Worm (Caenorhabditis elegans) whole organism, L3 larva: Measurements from ENCODE around the gene Y55F3BR.11.
A peak's percentile ranks its signal among the peaks of the same experiment; 100 is the strongest.

Experiments used
- R02D3.7 ChIP-seq: fragments of 150-350 bp; optimal IDR thresholded peaks from 2 replicates; lab custom pipeline; 2014; ENCODE audit warnings: missing biosample characterization, missing genetic modification characterization
- ZK546.5 ChIP-seq: sonication (generic microtip); optimal IDR thresholded peaks from 2 replicates; lab custom pipeline; 2017; ENCODE audit warnings: missing biosample characterization, missing genetic modification characterization
- aly-2 ChIP-seq: fragments of 150-350 bp; optimal IDR thresholded peaks from 2 replicates; lab custom pipeline; 2014; ENCODE audit warnings: missing biosample characterization, missing genetic modification characterization
- ama-1 ChIP-seq: fragments of 150-350 bp; optimal IDR thresholded peaks from 2 replicates; lab custom pipeline; 2018
- ceh-16 ChIP-seq: sonication (generic microtip); optimal IDR thresholded peaks from 2 replicates; lab custom pipeline; 2017; ENCODE audit warnings: missing biosample characterization, missing genetic modification characterization
- ceh-28 ChIP-seq: fragments of 150-350 bp; optimal IDR thresholded peaks from 2 replicates; lab custom pipeline; 2014; ENCODE audit warnings: missing biosample characterization, missing genetic modification reagents, missing genetic modification characterization
- ceh-82 ChIP-seq: fragments of 150-350 bp; optimal IDR thresholded peaks from 2 replicates; lab custom pipeline; 2014; ENCODE audit warnings: missing biosample characterization, missing genetic modification characterization
- ceh-9 ChIP-seq: sonication (generic microtip); optimal IDR thresholded peaks from 2 replicates; lab custom pipeline; 2018; ENCODE audit warnings: missing biosample characterization, missing genetic modification characterization
- egl-5 ChIP-seq: fragments of 150-350 bp; optimal IDR thresholded peaks from 2 replicates; lab custom pipeline; 2017; ENCODE audit warnings: missing biosample characterization, missing genetic modification reagents, missing genetic modification characterization, inconsistent platforms
- elt-2 ChIP-seq: sonication (generic microtip); optimal IDR thresholded peaks from 2 replicates; lab custom pipeline; 2016; ENCODE audit warnings: missing genetic modification reagents, mild to moderate bottlenecking, missing genetic modification characterization, missing compliant biosample characterization
- elt-3 ChIP-seq, 3 experiments: fragments of 150-350 bp in 1 of 3; sonication (generic microtip) in 2 of 3; optimal IDR thresholded peaks; 2 replicates in 2 of 3; 4 replicates in 1 of 3; lab custom pipeline; 2014 to 2017; ENCODE audit warnings: missing biosample characterization in 3 of 3, missing genetic modification characterization in 3 of 3
- eor-1 ChIP-seq, 2 experiments: fragments of 150-350 bp; optimal IDR thresholded peaks; 2 replicates each; lab custom pipeline; 2014 to 2018; ENCODE audit warnings: missing biosample characterization in 2 of 2, missing genetic modification characterization in 2 of 2
- fos-1 ChIP-seq: fragments of 150-350 bp; optimal IDR thresholded peaks from 2 replicates; lab custom pipeline; 2014; ENCODE audit warnings: missing biosample characterization, missing genetic modification characterization
- hmg-11 ChIP-seq: sonication (generic microtip); optimal IDR thresholded peaks from 2 replicates; lab custom pipeline; 2016; ENCODE audit warnings: missing genetic modification characterization, missing compliant biosample characterization
- jun-1 ChIP-seq: fragments of 150-350 bp; optimal IDR thresholded peaks from 2 replicates; lab custom pipeline; 2014; ENCODE audit warnings: missing biosample characterization, missing genetic modification reagents, missing genetic modification characterization
- lin-15B ChIP-seq: fragments of 150-350 bp; optimal IDR thresholded peaks from 2 replicates; lab custom pipeline; 2014; ENCODE audit warnings: missing biosample characterization, missing genetic modification characterization
- lin-39 ChIP-seq: fragments of 150-350 bp; optimal IDR thresholded peaks from 2 replicates; lab custom pipeline; 2018; ENCODE audit warnings: missing biosample characterization, missing genetic modification reagents, missing genetic modification characterization
- mdl-1 ChIP-seq: fragments of 150-350 bp; optimal IDR thresholded peaks from 2 replicates; lab custom pipeline; 2014; ENCODE audit warnings: missing biosample characterization, missing genetic modification characterization
- mml-1 ChIP-seq: fragments of 150-350 bp; sonication (generic microtip); optimal IDR thresholded peaks from 3 replicates; lab custom pipeline; 2014; ENCODE audit warnings: missing biosample characterization, missing genetic modification characterization
- nfya-1 ChIP-seq: sonication (generic microtip); optimal IDR thresholded peaks from 2 replicates; lab custom pipeline; 2017; ENCODE audit warnings: missing genetic modification characterization, mild to moderate bottlenecking, missing compliant biosample characterization, antibody characterized with exemption, moderate library complexity; ENCODE audit not compliant: insufficient read depth
- nhr-11 ChIP-seq: fragments of 150-350 bp; optimal IDR thresholded peaks from 2 replicates; lab custom pipeline; 2014; ENCODE audit warnings: missing biosample characterization, missing genetic modification characterization
- nhr-12 ChIP-seq: fragments of 150-350 bp; optimal IDR thresholded peaks from 2 replicates; lab custom pipeline; 2014; ENCODE audit warnings: missing biosample characterization, missing genetic modification characterization
- nhr-23 ChIP-seq: fragments of 150-350 bp; optimal IDR thresholded peaks from 2 replicates; lab custom pipeline; 2014; ENCODE audit warnings: missing biosample characterization, missing genetic modification reagents, missing genetic modification characterization
- nhr-25 ChIP-seq: sonication (generic microtip); optimal IDR thresholded peaks from 2 replicates; lab custom pipeline; 2017; ENCODE audit warnings: missing biosample characterization, missing genetic modification characterization
- nhr-28 ChIP-seq: fragments of 150-350 bp; optimal IDR thresholded peaks from 2 replicates; lab custom pipeline; 2014; ENCODE audit warnings: missing biosample characterization, missing genetic modification characterization
- nhr-43 ChIP-seq: sonication (generic microtip); optimal IDR thresholded peaks from 2 replicates; lab custom pipeline; 2016; ENCODE audit warnings: mild to moderate bottlenecking, missing genetic modification characterization, missing compliant biosample characterization; ENCODE audit not compliant: poor library complexity, severe bottlenecking
- nhr-67 ChIP-seq: fragments of 150-350 bp; optimal IDR thresholded peaks from 2 replicates; lab custom pipeline; 2014; ENCODE audit warnings: missing biosample characterization, missing genetic modification characterization
- nhr-77 ChIP-seq: fragments of 150-350 bp; optimal IDR thresholded peaks from 2 replicates; lab custom pipeline; 2014; ENCODE audit warnings: missing biosample characterization, missing genetic modification characterization
- pha-4 ChIP-seq: fragments of 150-350 bp; optimal IDR thresholded peaks from 2 replicates; lab custom pipeline; 2014; ENCODE audit warnings: missing biosample characterization, missing genetic modification reagents, missing genetic modification characterization
- pqm-1 ChIP-seq: fragments of 150-350 bp; optimal IDR thresholded peaks from 2 replicates; lab custom pipeline; 2017; ENCODE audit warnings: missing biosample characterization, missing genetic modification characterization, inconsistent platforms
- sea-2 ChIP-seq: fragments of 150-350 bp; sonication (generic microtip); optimal IDR thresholded peaks from 4 replicates; lab custom pipeline; 2014; ENCODE audit warnings: missing biosample characterization, missing genetic modification reagents, missing genetic modification characterization
- skn-1 ChIP-seq: fragments of 150-350 bp; optimal IDR thresholded peaks from 2 replicates; lab custom pipeline; 2014; ENCODE audit warnings: missing biosample characterization, missing genetic modification characterization
- snpc-4 ChIP-seq: fragments of 150-350 bp; optimal IDR thresholded peaks from 2 replicates; lab custom pipeline; 2014; ENCODE audit warnings: missing biosample characterization, missing genetic modification characterization
- tbx-2 ChIP-seq: sonication (generic microtip); optimal IDR thresholded peaks from 2 replicates; lab custom pipeline; 2016; ENCODE audit warnings: mild to moderate bottlenecking, missing genetic modification characterization, missing compliant biosample characterization
- unc-39 ChIP-seq: sonication (generic microtip); optimal IDR thresholded peaks from 4 replicates; lab custom pipeline; 2017; ENCODE audit warnings: missing biosample characterization, missing genetic modification characterization
- unc-62 ChIP-seq: fragments of 150-350 bp; sonication (generic microtip); optimal IDR thresholded peaks from 4 replicates; lab custom pipeline; 2014; ENCODE audit warnings: missing biosample characterization, missing genetic modification reagents, missing genetic modification characterization
- ztf-11 ChIP-seq: fragments of 150-350 bp; optimal IDR thresholded peaks from 2 replicates; lab custom pipeline; 2014; ENCODE audit warnings: missing biosample characterization, missing genetic modification characterization

Gene Y55F3BR.11

DNA sequence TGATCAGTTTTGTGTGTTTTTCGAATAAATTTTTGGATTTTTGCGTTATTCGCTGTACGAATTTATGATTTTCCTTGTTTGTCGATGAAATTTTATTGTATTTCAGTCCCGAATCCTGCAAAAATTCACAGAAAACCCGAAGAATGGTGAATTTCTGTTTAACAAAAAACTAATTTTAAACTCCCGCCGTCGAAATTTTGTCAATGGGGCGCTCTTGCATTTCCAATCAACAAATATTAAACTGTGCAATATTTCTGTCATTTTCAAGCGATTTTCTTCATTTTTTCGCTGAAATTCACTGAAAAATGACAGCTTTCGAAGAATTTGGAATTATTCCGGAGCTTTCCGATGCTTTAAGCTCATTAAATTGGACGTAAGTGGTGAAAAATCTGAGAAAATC, 19.7 kb downstream of the Y55F3BR.11 start, which contains the start of gene Y55F3BR.1 (continued):
- TF ChIP-seq unc-62 (GFP tag; lab: Kevin White, UChicago) (no peak), ztf-11 (no peak), fos-1 (tag; lab: Kevin White, UChicago) (no peak), eor-1 (tag; optimal IDR thresholded peaks at IDR 0.05; lab: Kevin White, UChicago) (no peak), ceh-82 (tag; lab: Kevin White, UChicago) (no peak), nhr-28 (tag; lab: Kevin White, UChicago) (no peak), tbx-2 (tag; lab: Kevin White, UChicago) (no peak), mml-1 (tag; lab: Kevin White, UChicago) (no peak), elt-3 (tag; optimal IDR thresholded peaks at IDR 0.05; lab: Kevin White, UChicago) (no peak), unc-39 (no peak), nhr-11 (tag; lab: Kevin White, UChicago) (no peak), ceh-16 (no peak), snpc-4 (tag; lab: Kevin White, UChicago) (peak; percentile 69), skn-1 (tag; lab: Kevin White, UChicago) (no peak), nhr-43 (no peak), jun-1 (tag; lab: Kevin White, UChicago) (no peak)

DNA sequence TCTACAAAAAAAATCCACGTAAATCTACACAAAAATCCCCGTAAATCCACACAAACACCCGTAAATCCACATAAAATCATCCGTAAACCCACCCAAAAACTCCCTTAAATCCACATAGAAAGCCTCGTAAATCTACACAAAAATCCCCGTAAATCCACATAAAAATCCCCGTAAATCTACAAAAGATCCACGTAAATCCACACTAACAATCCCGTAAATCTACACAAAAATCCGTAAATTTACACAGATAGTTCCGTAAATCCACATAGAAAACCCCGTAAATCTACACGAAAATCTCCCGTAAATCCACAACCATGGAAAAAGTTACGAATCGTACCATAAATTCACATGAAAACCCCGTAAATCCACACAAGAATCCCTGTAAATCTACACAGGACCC, 23.6 kb downstream of the Y55F3BR.11 start:
- TF ChIP-seq nhr-28 (tag; lab: Kevin White, UChicago) (no peak), sea-2 (GFP tag; lab: Kevin White, UChicago) (no peak), pqm-1 (tag; lab: Kevin White, UChicago) (no peak), lin-39 (no peak), nhr-77 (tag; lab: Kevin White, UChicago) (no peak), elt-2 (tag; lab: Kevin White, UChicago) (no peak), nhr-12 (tag; lab: Kevin White, UChicago) (no peak), eor-1 (tag; optimal IDR thresholded peaks at IDR 0.05; lab: Kevin White, UChicago) (no peak), ceh-9 (tag; lab: Kevin White, UChicago) (no peak), egl-5 (tag; lab: Kevin White, UChicago) (no peak), jun-1 (tag; lab: Kevin White, UChicago) (no peak), ZK546.5 (tag; lab: Kevin White, UChicago) (no peak), mml-1 (tag; lab: Kevin White, UChicago) (no peak), ceh-82 (tag; lab: Kevin White, UChicago) (no peak), mdl-1 (tag; lab: Kevin White, UChicago) (no peak), aly-2 (tag; lab: Kevin White, UChicago) (no peak), ceh-28 (tag; lab: Kevin White, UChicago) (no peak)

DNA sequence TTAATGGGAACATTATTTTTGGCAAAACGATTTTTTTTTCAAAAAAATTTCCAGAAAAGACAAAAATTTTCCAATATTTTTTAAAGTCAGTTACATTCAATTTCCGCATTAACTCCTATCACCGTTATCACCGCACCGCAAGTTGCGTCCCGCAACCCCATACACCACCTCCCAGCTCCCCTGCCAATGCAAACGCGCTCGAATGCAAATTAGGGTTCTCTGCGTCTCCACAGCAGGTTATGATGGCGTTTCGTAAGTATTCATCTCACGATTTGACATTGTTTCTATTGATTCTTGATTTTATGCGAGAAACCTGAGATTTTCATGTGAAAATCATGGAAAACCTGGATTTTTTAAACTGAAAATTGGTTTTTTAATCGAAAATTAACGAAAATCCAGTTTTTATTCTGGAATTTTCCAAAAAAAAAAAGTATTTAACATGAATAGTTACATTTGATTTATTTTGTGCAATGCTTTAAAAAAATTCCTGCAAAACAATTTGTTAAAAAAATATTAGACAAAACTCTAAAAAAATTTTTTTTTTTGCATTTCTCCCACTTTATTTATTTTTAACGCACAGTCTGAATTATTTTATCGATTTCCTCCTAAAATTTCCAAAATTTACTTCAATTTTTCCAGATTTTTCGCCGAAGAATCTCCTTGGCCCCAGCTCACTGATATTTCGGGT, 29.8 kb downstream of the Y55F3BR.11 start, which contains the start of gene mak-2:
Gene mak-2 (plus strand): TSS at position 638 of the 688 bp plus-strand sequence.
- TF ChIP-seq ceh-28 (tag; lab: Kevin White, UChicago) (peak; percentile 62), mml-1 (tag; lab: Kevin White, UChicago) (no peak), snpc-4 (tag; lab: Kevin White, UChicago) (peak; percentile 83), nhr-67 (tag; lab: Kevin White, UChicago) (no peak), nhr-23 (tag; lab: Kevin White, UChicago) (peak; percentile 80), lin-15B (tag; lab: Kevin White, UChicago) (peak; percentile 91), elt-2 (tag; lab: Kevin White, UChicago) (peak; percentile 75), pqm-1 (tag; lab: Kevin White, UChicago) (peak; percentile 58), ZK546.5 (tag; lab: Kevin White, UChicago) (no peak), ama-1 (peak; percentile 59), nhr-25 (peak; percentile 63), jun-1 (tag; lab: Kevin White, UChicago) (peak; percentile 54), pha-4 (tag; lab: Kevin White, UChicago) (peak; percentile 87), hmg-11 (tag; lab: Kevin White, UChicago) (peak; percentile 67), lin-39 (peak; percentile 96), R02D3.7 (tag; lab: Kevin White, UChicago) (peak; percentile 36), tbx-2 (tag; lab: Kevin White, UChicago) (peak; percentile 13), skn-1 (tag; lab: Kevin White, UChicago) (peak; percentile 55), egl-5 (tag; lab: Kevin White, UChicago) (peak; percentile 66), nfya-1 (tag; lab: Kevin White, UChicago) (peak; percentile 66), nhr-28 (tag; lab: Kevin White, UChicago) (no peak)
